Worm (Caenorhabditis elegans) whole organism, L4 larva: ENCODE measurements around the gene pwp-1.

Experiments used
- D1046.2 ChIP-seq: fragments of 200-800 bp; sonication (Bioruptor generic); IDR thresholded peaks from 2 replicates; pipeline ENCODE4 v1.3.6; 2022; ENCODE audit warnings: missing genetic modification characterization, missing compliant biosample characterization
- F37D6.2 ChIP-seq: sonication (generic microtip); optimal IDR thresholded peaks from 2 replicates; lab custom pipeline; 2016; ENCODE audit warnings: mild to moderate bottlenecking, missing genetic modification characterization, missing compliant biosample characterization
- T26A8.4 ChIP-seq: fragments of 200-800 bp; sonication (Bioruptor generic); IDR thresholded peaks from 2 replicates; pipeline ENCODE4 v1.3.6; 2022; ENCODE audit warnings: missing genetic modification characterization, missing compliant biosample characterization
- Y105C5A.15 ChIP-seq: fragments of 200-800 bp; sonication (Bioruptor generic); IDR thresholded peaks from 2 replicates; pipeline ENCODE4 v1.3.6; 2022; ENCODE audit warnings: missing genetic modification characterization, missing compliant biosample characterization
- Y75B8A.6 ChIP-seq: fragments of 200-800 bp; sonication (Bioruptor generic); IDR thresholded peaks from 2 replicates; pipeline ENCODE4 v1.3.6; 2022; ENCODE audit warnings: missing genetic modification reagents, missing genetic modification characterization, missing compliant biosample characterization
- ceh-20 ChIP-seq: fragments of 200-800 bp; sonication (Bioruptor generic); IDR thresholded peaks from 2 replicates; pipeline ENCODE4 v1.3.6; 2022; ENCODE audit warnings: missing genetic modification reagents, missing genetic modification characterization, missing compliant biosample characterization
- ces-1 ChIP-seq: fragments of 150-350 bp; sonication (generic microtip); optimal IDR thresholded peaks from 4 replicates; lab custom pipeline; 2014; ENCODE audit warnings: missing biosample characterization, missing genetic modification reagents, missing genetic modification characterization
- ctbp-1 ChIP-seq: fragments of 200-800 bp; sonication (Bioruptor generic); IDR thresholded peaks from 2 replicates; pipeline ENCODE4 v1.3.6; 2022; ENCODE audit warnings: missing genetic modification reagents, missing genetic modification characterization, missing compliant biosample characterization
- daf-16 ChIP-seq, 3 experiments: sonication (generic microtip); optimal IDR thresholded peaks; 2 replicates each; lab custom pipeline; 2016 to 2017; ENCODE audit warnings: missing genetic modification characterization in 3 of 3, missing genetic modification reagents in 3 of 3, mild to moderate bottlenecking in 2 of 3, missing compliant biosample characterization in 2 of 3, missing biosample characterization in 1 of 3, moderate library complexity in 1 of 3
- daf-8 ChIP-seq: fragments of 200-800 bp; sonication (Bioruptor generic); IDR thresholded peaks from 2 replicates; pipeline ENCODE4 v1.3.6; 2022; ENCODE audit warnings: missing genetic modification characterization, missing compliant biosample characterization
- dmd-6 ChIP-seq: fragments of 200-800 bp; sonication (Bioruptor generic); IDR thresholded peaks from 2 replicates; pipeline ENCODE4 v1.3.6; 2022; ENCODE audit warnings: missing genetic modification reagents, missing genetic modification characterization, missing compliant biosample characterization
- dmd-9 ChIP-seq: fragments of 200-800 bp; sonication (Bioruptor generic); IDR thresholded peaks from 2 replicates; pipeline ENCODE4 v1.3.6; 2022; ENCODE audit warnings: missing genetic modification reagents, missing genetic modification characterization, missing compliant biosample characterization
- dpl-1 ChIP-seq: fragments of 150-350 bp; optimal IDR thresholded peaks from 2 replicates; lab custom pipeline; 2014; ENCODE audit warnings: missing biosample characterization, missing genetic modification reagents, missing genetic modification characterization
- fkh-10 ChIP-seq: fragments of 150-350 bp; optimal IDR thresholded peaks from 2 replicates; lab custom pipeline; 2014; ENCODE audit warnings: missing biosample characterization, missing genetic modification reagents, missing genetic modification characterization
- fos-1 ChIP-seq: fragments of 150-350 bp; optimal IDR thresholded peaks from 2 replicates; lab custom pipeline; 2014; ENCODE audit warnings: missing biosample characterization, missing genetic modification characterization
- hlh-11 ChIP-seq: fragments of 200-800 bp; sonication (Bioruptor generic); optimal IDR thresholded peaks from 2 replicates; lab custom pipeline; 2018; ENCODE audit warnings: mild to moderate bottlenecking, missing genetic modification characterization, missing compliant biosample characterization
- hlh-30 ChIP-seq: sonication (generic microtip); optimal IDR thresholded peaks from 2 replicates; lab custom pipeline; 2017; ENCODE audit warnings: antibody characterized with exemption, mild to moderate bottlenecking, missing genetic modification characterization, missing compliant biosample characterization; ENCODE audit not compliant: insufficient read depth
- lim-7 ChIP-seq: fragments of 200-800 bp; sonication (Bioruptor generic); IDR thresholded peaks from 2 replicates; pipeline ENCODE4 v1.3.6; 2022; ENCODE audit warnings: missing genetic modification characterization, missing compliant biosample characterization
- lin-13 ChIP-seq: fragments of 150-350 bp; optimal IDR thresholded peaks from 2 replicates; lab custom pipeline; 2014; ENCODE audit warnings: missing biosample characterization, missing genetic modification reagents, missing genetic modification characterization
- lin-29 ChIP-seq: fragments of 200-800 bp; sonication (Bioruptor generic); IDR thresholded peaks from 2 replicates; pipeline ENCODE4 v1.3.6; 2022; ENCODE audit warnings: missing genetic modification reagents, missing genetic modification characterization, missing compliant biosample characterization
- lin-38 ChIP-seq: fragments of 200-800 bp; sonication (Bioruptor generic); IDR thresholded peaks from 2 replicates; pipeline ENCODE4 v1.3.6; 2022; ENCODE audit warnings: missing genetic modification reagents, missing genetic modification characterization, missing compliant biosample characterization
- lin-39 ChIP-seq: fragments of 150-350 bp; optimal IDR thresholded peaks from 2 replicates; lab custom pipeline; 2014; ENCODE audit warnings: missing biosample characterization, missing genetic modification reagents, missing genetic modification characterization
- lsy-2 ChIP-seq, 2 experiments: fragments of 150-350 bp in 1 of 2; sonication (generic microtip) in 1 of 2; optimal IDR thresholded peaks; 2 replicates each; lab custom pipeline; 2014 to 2017; ENCODE audit warnings: missing biosample characterization in 2 of 2, missing genetic modification characterization in 2 of 2
- madf-5 ChIP-seq, 2 experiments: fragments of 200-800 bp; sonication (Bioruptor generic); IDR thresholded peaks; 2 replicates each; pipeline ENCODE4 v1.3.6; 2022; ENCODE audit warnings: missing compliant biosample characterization in 2 of 2, missing genetic modification characterization in 2 of 2
- mdl-1 ChIP-seq, 2 experiments: fragments of 150-350 bp in 1 of 2; sonication (generic microtip) in 1 of 2; optimal IDR thresholded peaks; 2 replicates each; lab custom pipeline; 2014 to 2017; ENCODE audit warnings: missing biosample characterization in 2 of 2, missing genetic modification characterization in 2 of 2
- mdt-29 ChIP-seq: fragments of 200-800 bp; sonication (Bioruptor generic); IDR thresholded peaks from 2 replicates; pipeline ENCODE4 v1.3.6; 2022; ENCODE audit warnings: missing genetic modification reagents, missing genetic modification characterization, missing compliant biosample characterization
- mes-2 ChIP-seq: sonication (generic microtip); optimal IDR thresholded peaks from 2 replicates; lab custom pipeline; 2016; ENCODE audit warnings: missing genotype, mild to moderate bottlenecking, missing genetic modification characterization, missing compliant biosample characterization; ENCODE audit not compliant: poor library complexity, severe bottlenecking
- nhr-11 ChIP-seq: fragments of 150-350 bp; optimal IDR thresholded peaks from 2 replicates; lab custom pipeline; 2014; ENCODE audit warnings: missing biosample characterization, missing genetic modification characterization
- nhr-111 ChIP-seq: fragments of 200-800 bp; sonication (Bioruptor generic); optimal IDR thresholded peaks from 2 replicates; lab custom pipeline; 2018; ENCODE audit warnings: mild to moderate bottlenecking, missing genetic modification characterization, missing compliant biosample characterization
- nhr-28 ChIP-seq: fragments of 150-350 bp; optimal IDR thresholded peaks from 2 replicates; lab custom pipeline; 2014; ENCODE audit warnings: missing biosample characterization, missing genetic modification characterization
- nhr-41 ChIP-seq: fragments of 200-800 bp; sonication (Bioruptor generic); IDR thresholded peaks from 2 replicates; pipeline ENCODE4 v1.3.6; 2022; ENCODE audit warnings: missing genetic modification reagents, missing genetic modification characterization, missing compliant biosample characterization
- nhr-6 ChIP-seq: fragments of 150-350 bp; optimal IDR thresholded peaks from 2 replicates; lab custom pipeline; 2014; ENCODE audit warnings: missing biosample characterization, missing genetic modification characterization
- snpc-1.2 ChIP-seq: fragments of 200-800 bp; sonication (Bioruptor generic); IDR thresholded peaks from 2 replicates; pipeline ENCODE4 v1.3.6; 2022; ENCODE audit warnings: missing genetic modification reagents, missing genetic modification characterization, missing compliant biosample characterization
- unc-62 ChIP-seq, 3 experiments: fragments of 150-350 bp in 1 of 3; sonication (generic microtip); optimal IDR thresholded peaks in 2 of 3; peaks in 1 of 3; 1 replicate in 1 of 3; 2 replicates in 2 of 3; lab custom pipeline; 2014 to 2017; ENCODE audit warnings: missing biosample characterization in 3 of 3, missing genetic modification characterization in 3 of 3, missing genetic modification reagents in 3 of 3, missing genotype in 1 of 3
- vab-7 ChIP-seq: fragments of 200-800 bp; sonication (Bioruptor generic); IDR thresholded peaks from 2 replicates; pipeline ENCODE4 v1.3.6; 2022; ENCODE audit warnings: missing genetic modification reagents, missing genetic modification characterization, missing compliant biosample characterization
- zag-1 ChIP-seq: fragments of 150-350 bp; optimal IDR thresholded peaks from 2 replicates; lab custom pipeline; 2014; ENCODE audit warnings: missing biosample characterization, missing genetic modification characterization
- zfp-3 ChIP-seq: fragments of 200-800 bp; sonication (Bioruptor generic); conservative IDR thresholded peaks from 2 replicates; pipeline ENCODE4 v1.3.6; 2022; ENCODE audit warnings: missing genetic modification reagents, missing genetic modification characterization, missing compliant biosample characterization
- zip-11 ChIP-seq: fragments of 200-800 bp; sonication (Bioruptor generic); IDR thresholded peaks from 2 replicates; pipeline ENCODE4 v1.3.6; 2022; ENCODE audit warnings: missing genetic modification characterization, missing compliant biosample characterization

Gene pwp-1

DNA sequence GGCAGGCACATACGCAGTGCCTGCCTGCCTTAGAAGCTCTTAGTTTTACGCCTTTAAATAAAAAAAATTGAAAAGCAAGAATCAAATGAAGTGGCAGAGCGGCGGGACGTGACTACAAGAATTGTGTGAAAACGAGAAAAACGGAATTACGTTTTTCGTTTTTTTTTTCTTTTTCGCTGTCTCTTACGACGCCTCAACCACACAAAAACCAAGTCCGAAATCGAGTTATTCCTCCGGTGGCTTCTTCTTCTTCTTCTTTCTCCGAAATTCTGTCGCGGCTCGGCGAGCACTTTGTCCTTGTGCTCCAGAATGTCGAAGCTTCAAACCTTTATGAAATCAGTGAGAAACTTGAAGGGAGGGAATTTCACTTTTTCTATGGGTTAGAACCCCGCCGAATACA lies 15.8 kb downstream of the pwp-1 start:
- TF ChIP-seq fkh-10 (GFP tag; lab: Kevin White, UChicago) (peak; percentile 65), T26A8.4 (no peak), ceh-20 (GFP tag; lab: Robert Waterston, UW) (no peak), lim-7 (no peak), ces-1 (GFP tag; lab: Kevin White, UChicago) (peak; percentile 34)

- TF ChIP-seq fkh-10 (GFP tag; lab: Kevin White, UChicago), result no peak
- TF ChIP-seq daf-8, result no peak
- no peak for TF ChIP-seq dmd-9 (GFP tag; lab: Robert Waterston, UW)
- no peak for TF ChIP-seq unc-62 (GFP tag; optimal IDR thresholded peaks at IDR 0.05 in 1 of 2; lab: Kevin White, UChicago)
- no peak for TF ChIP-seq unc-62 (tag; optimal IDR thresholded peaks at IDR 0.05; lab: Kevin White, UChicago)
- TF ChIP-seq lin-13 (GFP tag; lab: Kevin White, UChicago), result no peak
- no peak for TF ChIP-seq lin-29
- TF ChIP-seq dmd-6 (GFP tag; lab: Robert Waterston, UW), result no peak
These were observed 21.9 kb downstream of the pwp-1 start, which contains the start of gene cho-1 for ce11 chrIV:13214466-13214865. TSS of gene cho-1 (minus strand) at chrIV:13214566.

ce11 chrIV:13209566-13209965 lies 26.8 kb downstream of the pwp-1 start, which contains the start of gene C48D1.9:
TSS of gene C48D1.9 (minus strand) at chrIV:13209666.
- no peak for TF ChIP-seq nhr-11
- no peak for TF ChIP-seq Y105C5A.15 (GFP tag; lab: Robert Waterston, UW)
- TF ChIP-seq D1046.2 (GFP tag; lab: Robert Waterston, UW), result no peak
- no peak for TF ChIP-seq daf-16 (GFP tag; optimal IDR thresholded peaks at IDR 0.05; lab: Kevin White, UChicago)
- TF ChIP-seq daf-16 (tag; optimal IDR thresholded peaks at IDR 0.05; lab: Kevin White, UChicago), result no peak
- TF ChIP-seq mdt-29, result no peak
- TF ChIP-seq ceh-20 (GFP tag; lab: Robert Waterston, UW), result no peak
- no peak for TF ChIP-seq fos-1 (tag; lab: Kevin White, UChicago)
- TF ChIP-seq hlh-11 (tag; lab: Kevin White, UChicago), result no peak
- no peak for TF ChIP-seq lin-39 (tag; lab: Kevin White, UChicago)
- TF ChIP-seq nhr-111, result no peak
- no peak for TF ChIP-seq nhr-41
- TF ChIP-seq zfp-3 (GFP tag; lab: Robert Waterston, UW), result no peak
- TF ChIP-seq, all 104 proteins: peak for 0

ce11 chrIV:13205891-13206290 lies 30.5 kb downstream of the pwp-1 start:
- TF ChIP-seq hlh-11 (tag; lab: Kevin White, UChicago) (no peak), nhr-28 (peak; percentile 7), ctbp-1 (no peak), snpc-1.2 (GFP tag; lab: Robert Waterston, UW) (no peak), mes-2 (tag; lab: Kevin White, UChicago) (peak; percentile 57), madf-5 (GFP tag; IDR thresholded peaks at IDR 0.05; lab: Robert Waterston, UW) (no peak), lin-38 (GFP tag; lab: Robert Waterston, UW) (peak; percentile 78), Y75B8A.6 (GFP tag; lab: Robert Waterston, UW) (no peak), lsy-2 (tag; optimal IDR thresholded peaks at IDR 0.05; lab: Kevin White, UChicago) (peak in 1 of 2 experiments; percentile 20), hlh-30 (tag; lab: Kevin White, UChicago) (peak; percentile 21), mdl-1 (tag; optimal IDR thresholded peaks at IDR 0.05; lab: Kevin White, UChicago) (no peak), zip-11 (GFP tag; lab: Robert Waterston, UW) (no peak), lim-7 (no peak), dpl-1 (GFP tag; lab: Kevin White, UChicago) (peak; percentile 58), dmd-9 (GFP tag; lab: Robert Waterston, UW) (no peak), vab-7 (GFP tag; lab: Robert Waterston, UW) (no peak), nhr-6 (tag; lab: Kevin White, UChicago) (peak; percentile 28), zag-1 (tag; lab: Kevin White, UChicago) (no peak), F37D6.2 (tag; lab: Kevin White, UChicago) (no peak)
